Fruit fly (Drosophila melanogaster): ENCODE data around the gene Alp12.

Alp12 gene

dm6 chr2L:19423467-19424122 is at the start of gene Alp12, which contains the start of gene CG13085 (continued):
- TF ChIP-seq tll (GFP tag; optimal IDR thresholded peaks at IDR 0.05) (peak in 1 of 2 experiments; percentile 37), Atf-2 (GFP tag; optimal IDR thresholded peaks at IDR 0.05) (peak; percentile 94), CG11504 (tag; optimal IDR thresholded peaks at IDR 0.05) (peak; percentile 97), nom (GFP tag; optimal IDR thresholded peaks at IDR 0.05) (peak; percentile 83), twi (tag; optimal IDR thresholded peaks at IDR 0.05) (peak; percentile 95), CG34224 (GFP tag; IDR thresholded peaks at IDR 0.05; ENCODE audit: partially characterized antibody) (peak; percentile 39), CG10147 (GFP tag; optimal IDR thresholded peaks at IDR 0.05) (peak; percentile 98), en (GFP tag; optimal IDR thresholded peaks at IDR 0.05) (peak; percentile 87), Meics (GFP tag; optimal IDR thresholded peaks at IDR 0.05) (peak; percentile 99), gem (tag; optimal IDR thresholded peaks at IDR 0.05) (peak; percentile 99), bab2 (GFP tag; optimal IDR thresholded peaks at IDR 0.05) (peak; percentile 94), CG13775 (GFP tag; optimal IDR thresholded peaks at IDR 0.05) (peak; percentile 98), emc (GFP tag; optimal IDR thresholded peaks at IDR 0.05) (peak; percentile 86), gce (GFP tag; IDR thresholded peaks at IDR 0.05) (no peak; the same call in 1 of the 3 replicates), eve (GFP tag; optimal IDR thresholded peaks at IDR 0.05) (no peak), crol (GFP tag; IDR thresholded peaks at IDR 0.05) (peak; percentile 76), Vsx1 (GFP tag; optimal IDR thresholded peaks at IDR 0.05) (peak; percentile 96), Ets97D (GFP tag; optimal IDR thresholded peaks at IDR 0.05) (peak; percentile 79), Blimp-1 (GFP tag; optimal IDR thresholded peaks at IDR 0.05) (peak; percentile 96), stc (GFP tag; IDR thresholded peaks at IDR 0.05) (peak; percentile 96), cg (GFP tag; optimal IDR thresholded peaks at IDR 0.05) (peak; percentile 5), B-H2 (GFP tag; optimal IDR thresholded peaks at IDR 0.05) (peak; percentile 97), gcm2 (GFP tag; optimal IDR thresholded peaks at IDR 0.05) (peak; percentile 88), CG9609 (GFP tag; optimal IDR thresholded peaks at IDR 0.05) (peak; percentile 88), lilli (GFP tag; optimal IDR thresholded peaks at IDR 0.05) (peak; percentile 97), aop (GFP tag; IDR thresholded peaks at IDR 0.05) (peak; percentile 36), Optix (GFP tag; IDR thresholded peaks at IDR 0.05) (peak; percentile 73; the same call in 2 of the 3 replicates), zen (tag; optimal IDR thresholded peaks at IDR 0.05) (peak; percentile 92), fd96Cb (tag; optimal IDR thresholded peaks at IDR 0.05) (peak; percentile 97), CG9817 (tag; optimal IDR thresholded peaks at IDR 0.05) (peak; percentile 97), fu2 (GFP tag; optimal IDR thresholded peaks at IDR 0.05) (peak; percentile 92), CG2712 (tag; optimal IDR thresholded peaks at IDR 0.05) (peak; percentile 99), Atf6 (GFP tag; IDR thresholded peaks at IDR 0.05) (peak; percentile 98), CG12391 (tag; optimal IDR thresholded peaks at IDR 0.05) (peak; percentile 99), CG12942 (GFP tag; optimal IDR thresholded peaks at IDR 0.05) (peak; percentile 95), CG30403 (GFP tag; optimal IDR thresholded peaks at IDR 0.05) (peak; percentile 99), Sry-δ (GFP tag; optimal IDR thresholded peaks at IDR 0.05) (peak; percentile 58), chn (GFP tag; optimal IDR thresholded peaks at IDR 0.05) (peak; percentile 94), wor (GFP tag; IDR thresholded peaks at IDR 0.05) (peak; percentile 98), gsb-n (tag; optimal IDR thresholded peaks at IDR 0.05) (peak; percentile 96), crc (GFP tag; optimal IDR thresholded peaks at IDR 0.05) (peak; percentile 89), lola (GFP tag; optimal IDR thresholded peaks at IDR 0.05) (peak in 2 of 3 experiments; percentile 49 to 97), Neu2 (GFP tag; optimal IDR thresholded peaks at IDR 0.05; ENCODE audit: borderline replicate concordance) (peak; percentile 42), vfl (GFP tag; optimal IDR thresholded peaks at IDR 0.05) (peak; percentile 92), tin (GFP tag; optimal IDR thresholded peaks at IDR 0.05) (peak; percentile 96), Adf1 (GFP tag; IDR thresholded peaks at IDR 0.05) (peak; percentile 83), so (GFP tag; IDR thresholded peaks at IDR 0.05) (peak; percentile 98), inv (GFP tag; IDR thresholded peaks at IDR 0.05; ENCODE audit: partially characterized antibody) (no peak), chif (GFP tag; optimal IDR thresholded peaks at IDR 0.05) (peak; percentile 91 to 97)

Measured in whole organism, embryonic.